Fruit fly (Drosophila melanogaster): Measurements from ENCODE around the gene CG17841.

Gene CG17841

DNA sequence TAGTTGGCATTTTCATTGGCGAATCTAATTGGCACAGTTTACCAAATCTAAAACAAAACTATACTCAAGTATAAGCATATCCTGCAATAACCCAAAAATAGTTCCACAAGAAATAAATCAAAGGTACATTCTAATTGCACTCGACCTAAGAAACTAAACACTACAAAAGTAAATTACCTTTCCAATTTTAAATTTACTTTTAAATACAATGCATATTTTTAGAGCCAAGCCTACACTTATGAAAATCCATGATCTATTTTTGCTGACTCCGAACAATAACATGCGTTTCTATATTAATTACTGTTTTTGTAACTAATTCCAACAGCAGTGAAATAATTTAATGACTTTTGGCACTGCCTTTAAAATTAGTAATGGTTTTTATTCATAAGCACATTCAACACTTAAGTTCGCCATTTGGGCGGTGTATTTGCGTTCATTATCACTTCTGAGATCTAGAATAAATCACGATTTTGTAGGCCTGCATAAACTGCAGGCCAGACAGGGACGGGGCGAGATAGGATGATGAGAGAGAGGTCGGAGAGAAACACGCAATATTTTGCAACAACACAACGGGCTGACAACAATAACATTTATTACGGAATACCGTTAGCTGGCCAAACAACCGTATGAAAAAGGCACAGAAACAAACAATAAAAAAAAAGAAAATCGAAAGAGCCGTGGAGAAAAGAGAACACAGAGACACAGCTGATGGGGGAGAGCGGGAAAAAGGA, 42.9 kb upstream of the CG17841 start:
- TF ChIP-seq Pif1B (GFP tag; optimal IDR thresholded peaks at IDR 0.05) (no peak), CG9948 (tag; optimal IDR thresholded peaks at IDR 0.05) (peak; percentile 22), Pif1A (GFP tag; optimal IDR thresholded peaks at IDR 0.05) (peak; percentile 20), CG12605 (GFP tag; IDR thresholded peaks at IDR 0.05) (no peak), Snoo (tag; optimal IDR thresholded peaks at IDR 0.05) (peak; percentile 56), CG14655 (GFP tag; optimal IDR thresholded peaks at IDR 0.05) (peak; percentile 65), CG8159 (tag; optimal IDR thresholded peaks at IDR 0.05) (peak; percentile 41), fd96Ca (GFP tag; IDR thresholded peaks at IDR 0.05) (no peak), CG32121 (GFP tag; IDR thresholded peaks at IDR 0.05) (no peak), gl (tag; optimal IDR thresholded peaks at IDR 0.05) (no peak), CG17806 (tag; optimal IDR thresholded peaks at IDR 0.05) (no peak), EcR (GFP tag; optimal IDR thresholded peaks at IDR 0.05) (no peak), Ets98B (GFP tag; IDR thresholded peaks at IDR 0.05) (no peak), CG10348 (GFP tag; IDR thresholded peaks at IDR 0.05) (no peak), rn (GFP tag; IDR thresholded peaks at IDR 0.05) (no peak), CG15710 (tag; optimal IDR thresholded peaks at IDR 0.05) (peak; percentile 20), CG8301 (tag; optimal IDR thresholded peaks at IDR 0.05) (peak; percentile 40), CG4496 (GFP tag; IDR thresholded peaks at IDR 0.05) (no peak; the same call in 2 of the 3 replicates), CG13204 (GFP tag; optimal IDR thresholded peaks at IDR 0.05) (no peak), CG34367 (tag; optimal IDR thresholded peaks at IDR 0.05) (no peak), D1 (tag; optimal IDR thresholded peaks at IDR 0.05) (no peak)

DNA sequence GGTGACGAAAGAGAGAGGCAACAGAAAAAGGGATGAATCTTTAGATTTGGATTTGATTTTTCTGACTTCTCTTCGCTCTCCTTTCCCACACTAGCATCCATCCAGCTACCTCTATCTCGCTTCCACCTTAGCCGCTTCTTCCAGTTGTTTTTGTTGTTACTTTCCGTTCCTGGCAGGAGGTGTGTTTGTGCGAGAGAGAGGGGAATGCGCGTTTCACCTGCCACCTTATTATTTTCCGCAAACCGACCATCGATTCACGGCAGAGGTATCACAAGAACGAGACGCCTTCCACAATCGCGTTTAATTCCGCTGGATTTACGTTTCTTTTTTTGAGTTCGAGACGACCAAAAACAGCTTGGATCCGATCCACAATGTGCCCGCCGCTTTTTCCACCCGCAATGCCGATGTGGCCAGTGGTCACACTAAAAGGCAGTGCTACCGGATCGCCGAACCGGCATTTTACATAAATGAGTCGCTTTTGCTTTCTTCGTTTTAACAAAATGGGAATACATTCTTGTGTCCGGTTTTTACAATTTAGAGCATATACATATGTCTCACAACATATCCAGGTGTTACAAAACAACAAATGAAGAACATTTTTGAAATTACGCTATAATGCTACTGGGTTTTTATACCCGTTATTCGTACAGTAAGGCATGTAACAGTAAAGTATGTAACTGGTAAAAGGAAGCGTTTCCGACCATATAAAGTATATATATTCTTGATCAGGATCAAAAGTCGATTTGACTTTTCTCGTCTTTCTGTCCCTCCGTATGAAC, 42.1 kb upstream of the CG17841 start, which contains the start of gene alpha-Man-Ia:
Gene alpha-Man-Ia, minus strand, starts transcription at position 392 of the 779 bp plus-strand sequence.
- TF ChIP-seq CG34367 (tag; optimal IDR thresholded peaks at IDR 0.05) (no peak), Snoo (tag; optimal IDR thresholded peaks at IDR 0.05) (no peak), CG8159 (tag; optimal IDR thresholded peaks at IDR 0.05) (no peak), CG4496 (GFP tag; IDR thresholded peaks at IDR 0.05) (0 out of 3 replicates have a peak, but pooled peaks have one; percentile 25)

dm6 chrX:10326346-10326830, 41.5 kb upstream of the CG17841 start, which contains the start of gene CG2909:
TSS of gene CG2909 (plus strand) at chrX:10326464.
- TF ChIP-seq CG15710 (tag; optimal IDR thresholded peaks at IDR 0.05): no peak
- TF ChIP-seq CG13204 (GFP tag; optimal IDR thresholded peaks at IDR 0.05): no peak
- no peak for TF ChIP-seq Ets98B (GFP tag; IDR thresholded peaks at IDR 0.05)
- TF ChIP-seq CG32121 (GFP tag; IDR thresholded peaks at IDR 0.05): no peak
- no peak for TF ChIP-seq CG9948 (tag; optimal IDR thresholded peaks at IDR 0.05)
- no peak for TF ChIP-seq fd96Ca (GFP tag; IDR thresholded peaks at IDR 0.05)
- no peak for TF ChIP-seq CG34367 (tag; optimal IDR thresholded peaks at IDR 0.05)
- no peak for TF ChIP-seq CG17806 (tag; optimal IDR thresholded peaks at IDR 0.05)
- TF ChIP-seq Snoo (tag; optimal IDR thresholded peaks at IDR 0.05): no peak
- TF ChIP-seq Pif1A (GFP tag; optimal IDR thresholded peaks at IDR 0.05): no peak
- no peak for TF ChIP-seq D1 (tag; optimal IDR thresholded peaks at IDR 0.05)
- TF ChIP-seq gl (tag; optimal IDR thresholded peaks at IDR 0.05): no peak
- no peak for TF ChIP-seq CG8301 (tag; optimal IDR thresholded peaks at IDR 0.05)
- no peak for TF ChIP-seq CG8159 (tag; optimal IDR thresholded peaks at IDR 0.05)
- TF ChIP-seq CG12605 (GFP tag; IDR thresholded peaks at IDR 0.05): no peak
- TF ChIP-seq CG4496 (GFP tag; IDR thresholded peaks at IDR 0.05): no peak
- TF ChIP-seq CG14655 (GFP tag; optimal IDR thresholded peaks at IDR 0.05): no peak
- no peak for TF ChIP-seq Pif1B (GFP tag; optimal IDR thresholded peaks at IDR 0.05)

DNA sequence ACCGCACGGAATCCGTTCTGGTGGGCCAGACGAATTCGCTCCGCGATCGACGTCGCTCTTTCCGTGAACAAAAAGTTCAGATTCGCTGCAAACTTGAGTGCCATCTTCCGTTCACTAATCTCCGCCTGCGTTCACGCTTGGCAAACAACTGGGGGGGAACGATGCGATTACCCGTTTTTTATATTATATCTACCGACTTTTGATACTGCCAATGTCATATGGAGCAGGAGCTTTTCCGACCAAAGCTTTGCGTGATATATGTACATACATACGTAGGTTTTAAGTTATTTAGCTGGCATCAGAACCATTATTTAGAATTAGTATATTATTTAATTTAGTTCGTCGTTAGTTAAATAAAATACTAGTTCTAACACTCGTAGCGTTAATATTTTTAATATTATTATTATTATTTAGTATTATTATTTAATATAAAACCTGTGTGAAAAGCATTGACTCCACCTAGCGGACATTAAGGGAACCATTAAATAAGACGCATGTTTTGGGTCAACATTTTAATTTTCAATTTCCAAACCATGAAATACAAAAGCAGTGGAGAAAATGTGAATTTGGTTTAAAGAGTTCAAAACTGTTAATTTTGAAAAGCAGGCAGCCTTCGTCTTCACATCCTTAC, 38.1 kb upstream of the CG17841 start, which contains the start of gene Gip:
Gene Gip, minus strand, starts transcription at position 214 of the 631 bp plus-strand sequence.
- TF ChIP-seq EcR (GFP tag; optimal IDR thresholded peaks at IDR 0.05) (peak; percentile 36), D1 (tag; optimal IDR thresholded peaks at IDR 0.05) (no peak), CG17806 (tag; optimal IDR thresholded peaks at IDR 0.05) (no peak), CG15710 (tag; optimal IDR thresholded peaks at IDR 0.05) (no peak), CG34367 (tag; optimal IDR thresholded peaks at IDR 0.05) (no peak), CG32121 (GFP tag; IDR thresholded peaks at IDR 0.05) (peak; percentile 59), CG13204 (GFP tag; optimal IDR thresholded peaks at IDR 0.05) (no peak), CG10348 (GFP tag; IDR thresholded peaks at IDR 0.05) (no peak), CG8301 (tag; optimal IDR thresholded peaks at IDR 0.05) (no peak), CG4496 (GFP tag; IDR thresholded peaks at IDR 0.05) (peak; percentile 69), CG14655 (GFP tag; optimal IDR thresholded peaks at IDR 0.05) (no peak), Pif1B (GFP tag; optimal IDR thresholded peaks at IDR 0.05) (peak; percentile 50), Ets98B (GFP tag; IDR thresholded peaks at IDR 0.05) (peak; percentile 61; the same call in 1 of the 2 replicates), rn (GFP tag; IDR thresholded peaks at IDR 0.05) (no peak), Snoo (tag; optimal IDR thresholded peaks at IDR 0.05) (peak; percentile 33), CG12605 (GFP tag; IDR thresholded peaks at IDR 0.05) (0 out of 2 replicates have a peak, but pooled peaks have one; percentile 33), CG9948 (tag; optimal IDR thresholded peaks at IDR 0.05) (no peak), Pif1A (GFP tag; optimal IDR thresholded peaks at IDR 0.05) (peak; percentile 24), CG8159 (tag; optimal IDR thresholded peaks at IDR 0.05) (no peak), gl (tag; optimal IDR thresholded peaks at IDR 0.05) (no peak), fd96Ca (GFP tag; IDR thresholded peaks at IDR 0.05) (peak; percentile 31; the same call in 1 of the 3 replicates)

Measured in whole organism, pupa.